Worm (Caenorhabditis elegans) whole organism, young adult: ENCODE results near the gene M02A10.1.

Experiments
- B0035.1 ChIP-seq: sonication (generic microtip); optimal IDR thresholded peaks from 2 replicates; lab custom pipeline; 2016; ENCODE audit warnings: missing genetic modification characterization, mild to moderate bottlenecking, missing compliant biosample characterization, missing genotype, missing genetic modification reagents
- B0261.1 ChIP-seq: sonication (generic microtip); optimal IDR thresholded peaks from 2 replicates; lab custom pipeline; 2016; ENCODE audit warnings: mild to moderate bottlenecking, missing genetic modification characterization, moderate library complexity, missing compliant biosample characterization
- B0336.3 ChIP-seq: fragments of 200-800 bp; sonication (Bioruptor generic); IDR thresholded peaks from 2 replicates; pipeline ENCODE4 v1.3.6; 2022; ENCODE audit warnings: missing genetic modification characterization, missing compliant biosample characterization
- C06A6.2 ChIP-seq: fragments of 200-800 bp; sonication (Bioruptor generic); conservative IDR thresholded peaks from 2 replicates; pipeline ENCODE4 v1.3.6; 2022; ENCODE audit warnings: missing genetic modification characterization, missing compliant biosample characterization
- F33H1.4 ChIP-seq: fragments of 200-800 bp; sonication (Bioruptor generic); IDR thresholded peaks from 2 replicates; pipeline ENCODE4 v1.3.6; 2022; ENCODE audit warnings: missing genetic modification reagents, missing genetic modification characterization, missing compliant biosample characterization
- F49E8.2 ChIP-seq: sonication (generic microtip); optimal IDR thresholded peaks from 3 replicates; lab custom pipeline; 2017; ENCODE audit warnings: missing genetic modification characterization, mild to moderate bottlenecking, missing compliant biosample characterization, antibody characterized with exemption, moderate library complexity; ENCODE audit not compliant: insufficient read depth
- F57A8.1 ChIP-seq: fragments of 200-800 bp; sonication (Bioruptor generic); optimal IDR thresholded peaks from 2 replicates; lab custom pipeline; 2018; ENCODE audit warnings: mild to moderate bottlenecking, missing genetic modification characterization, moderate library complexity, missing compliant biosample characterization
- F57C9.4 ChIP-seq: sonication (generic microtip); optimal IDR thresholded peaks from 2 replicates; lab custom pipeline; 2017; ENCODE audit warnings: mild to moderate bottlenecking, missing genetic modification characterization, missing compliant biosample characterization
- K12H6.12 ChIP-seq: fragments of 200-800 bp; sonication (Bioruptor generic); optimal IDR thresholded peaks from 2 replicates; lab custom pipeline; 2018; ENCODE audit warnings: mild to moderate bottlenecking, missing genetic modification characterization, missing compliant biosample characterization
- T07F8.4 ChIP-seq: sonication (generic microtip); optimal IDR thresholded peaks from 2 replicates; lab custom pipeline; 2016; ENCODE audit warnings: mild to moderate bottlenecking, missing genetic modification characterization, moderate library complexity, missing compliant biosample characterization
- Y67H2A.10 ChIP-seq: fragments of 200-800 bp; sonication (Bioruptor generic); conservative IDR thresholded peaks from 2 replicates; pipeline ENCODE4 v1.3.6; 2022; ENCODE audit warnings: missing genetic modification reagents, missing genetic modification characterization, missing compliant biosample characterization
- ama-1 ChIP-seq, 3 experiments: fragments of 150-350 bp in 1 of 3; sonication (generic microtip) in 2 of 3; optimal IDR thresholded peaks; 2 replicates each; lab custom pipeline; 2014 to 2018; ENCODE audit warnings: missing biosample characterization in 2 of 3, missing genetic modification characterization in 2 of 3, missing genetic modification reagents in 2 of 3
- aptf-2 ChIP-seq: fragments of 200-800 bp; sonication (Bioruptor generic); conservative IDR thresholded peaks from 2 replicates; pipeline ENCODE4 v1.3.6; 2022; ENCODE audit warnings: missing genetic modification reagents, missing genetic modification characterization, missing compliant biosample characterization
- bed-1 ChIP-seq: fragments of 200-800 bp; sonication (Bioruptor generic); IDR thresholded peaks from 2 replicates; pipeline ENCODE4 v1.3.6; 2022; ENCODE audit warnings: missing genetic modification reagents, missing genetic modification characterization, missing compliant biosample characterization
- bed-2 ChIP-seq: fragments of 200-800 bp; sonication (Bioruptor generic); IDR thresholded peaks from 2 replicates; pipeline ENCODE4 v1.3.6; 2022; ENCODE audit warnings: missing genetic modification reagents, missing genetic modification characterization, missing compliant biosample characterization
- ccch-3 ChIP-seq: fragments of 200-800 bp; sonication (Bioruptor generic); optimal IDR thresholded peaks from 2 replicates; lab custom pipeline; 2018; ENCODE audit warnings: mild to moderate bottlenecking, missing genetic modification characterization, missing compliant biosample characterization
- ceh-27 ChIP-seq: fragments of 200-800 bp; sonication (Bioruptor generic); optimal IDR thresholded peaks from 2 replicates; lab custom pipeline; 2018; ENCODE audit warnings: mild to moderate bottlenecking, missing genetic modification characterization, moderate library complexity, missing compliant biosample characterization
- ceh-91 ChIP-seq: fragments of 200-800 bp; sonication (Bioruptor generic); IDR thresholded peaks from 2 replicates; pipeline ENCODE4 v1.3.6; 2022; ENCODE audit warnings: missing genetic modification reagents, missing genetic modification characterization, missing compliant biosample characterization
- efl-1 ChIP-seq: fragments of 150-350 bp; optimal IDR thresholded peaks from 2 replicates; lab custom pipeline; 2014; ENCODE audit warnings: missing biosample characterization, missing genetic modification reagents, missing genetic modification characterization
- egl-18 ChIP-seq: fragments of 200-800 bp; sonication (Bioruptor generic); IDR thresholded peaks from 2 replicates; pipeline ENCODE4 v1.3.6; 2022; ENCODE audit warnings: missing genetic modification reagents, missing genetic modification characterization, missing compliant biosample characterization
- egrh-3 ChIP-seq: fragments of 200-800 bp; sonication (Bioruptor generic); IDR thresholded peaks from 2 replicates; pipeline ENCODE4 v1.3.6; 2022; ENCODE audit warnings: missing genetic modification reagents, missing genetic modification characterization, missing compliant biosample characterization
- ekl-4 ChIP-seq: fragments of 200-800 bp; sonication (Bioruptor generic); IDR thresholded peaks from 2 replicates; pipeline ENCODE4 v1.3.6; 2022; ENCODE audit warnings: missing genetic modification reagents, missing genetic modification characterization, missing compliant biosample characterization
- ets-4 ChIP-seq: fragments of 200-800 bp; sonication (Bioruptor generic); optimal IDR thresholded peaks from 2 replicates; lab custom pipeline; 2018; ENCODE audit warnings: mild to moderate bottlenecking, missing genetic modification characterization, missing compliant biosample characterization
- hmg-1.2 ChIP-seq: fragments of 200-800 bp; sonication (Bioruptor generic); IDR thresholded peaks from 2 replicates; pipeline ENCODE4 v1.3.6; 2022; ENCODE audit warnings: missing genetic modification reagents, missing genetic modification characterization, missing compliant biosample characterization
- lin-26 ChIP-seq: fragments of 200-800 bp; sonication (Bioruptor generic); IDR thresholded peaks from 2 replicates; pipeline ENCODE4 v1.3.6; 2022; ENCODE audit warnings: missing genetic modification reagents, missing genetic modification characterization, missing compliant biosample characterization
- lin-35 ChIP-seq, 3 experiments: fragments of 150-350 bp in 2 of 3; sonication (generic microtip) in 1 of 3; optimal IDR thresholded peaks; 2 replicates each; lab custom pipeline; 2014 to 2018; ENCODE audit warnings: missing biosample characterization in 3 of 3, missing genetic modification characterization in 3 of 3, missing genetic modification reagents in 3 of 3
- lin-54 ChIP-seq: fragments of 200-800 bp; sonication (Bioruptor generic); optimal IDR thresholded peaks from 2 replicates; lab custom pipeline; 2018; ENCODE audit warnings: mild to moderate bottlenecking, missing genetic modification characterization, missing compliant biosample characterization
- lsl-1 ChIP-seq: fragments of 200-800 bp; sonication (Bioruptor generic); optimal IDR thresholded peaks from 2 replicates; lab custom pipeline; 2018; ENCODE audit warnings: mild to moderate bottlenecking, missing genetic modification characterization, moderate library complexity, missing compliant biosample characterization
- lsy-27 ChIP-seq: sonication (generic microtip); optimal IDR thresholded peaks from 2 replicates; lab custom pipeline; 2017; ENCODE audit warnings: missing genetic modification characterization, mild to moderate bottlenecking, missing compliant biosample characterization, antibody characterized with exemption, missing genotype, borderline replicate concordance; ENCODE audit not compliant: insufficient read depth
- mel-28 ChIP-seq: sonication (generic microtip); optimal IDR thresholded peaks from 2 replicates; lab custom pipeline; 2016; ENCODE audit warnings: borderline replicate concordance, mild to moderate bottlenecking, missing genetic modification characterization, missing compliant biosample characterization
- nfya-2 ChIP-seq: fragments of 200-800 bp; sonication (Bioruptor generic); IDR thresholded peaks from 2 replicates; pipeline ENCODE4 v1.3.6; 2022; ENCODE audit warnings: missing genetic modification reagents, missing genetic modification characterization, missing compliant biosample characterization
- nfyb-1 ChIP-seq: fragments of 200-800 bp; sonication (Bioruptor generic); IDR thresholded peaks from 2 replicates; pipeline ENCODE4 v1.3.6; 2022; ENCODE audit warnings: missing genetic modification reagents, missing genetic modification characterization, missing compliant biosample characterization
- nhr-27 ChIP-seq: fragments of 200-800 bp; sonication (Bioruptor generic); optimal IDR thresholded peaks from 2 replicates; lab custom pipeline; 2018; ENCODE audit warnings: mild to moderate bottlenecking, missing genetic modification characterization, moderate library complexity, missing compliant biosample characterization
- nhr-90 ChIP-seq: sonication (generic microtip); optimal IDR thresholded peaks from 2 replicates; lab custom pipeline; 2016; ENCODE audit warnings: missing genotype, mild to moderate bottlenecking, missing genetic modification characterization, missing compliant biosample characterization
- pbrm-1 ChIP-seq: fragments of 200-800 bp; sonication (Bioruptor generic); IDR thresholded peaks from 2 replicates; pipeline ENCODE4 v1.3.6; 2022; ENCODE audit warnings: missing genetic modification reagents, missing genetic modification characterization, missing compliant biosample characterization
- repo-1 ChIP-seq: sonication (generic microtip); optimal IDR thresholded peaks from 2 replicates; lab custom pipeline; 2017; ENCODE audit warnings: mild to moderate bottlenecking, missing genetic modification characterization, missing compliant biosample characterization
- sdz-38 ChIP-seq: sonication (generic microtip); optimal IDR thresholded peaks from 2 replicates; lab custom pipeline; 2016; ENCODE audit warnings: missing genotype, missing genetic modification characterization, missing compliant biosample characterization
- sea-2 ChIP-seq: fragments of 200-800 bp; sonication (Bioruptor generic); IDR thresholded peaks from 2 replicates; pipeline ENCODE4 v1.3.6; 2022; ENCODE audit warnings: missing genetic modification characterization, missing compliant biosample characterization
- somi-1 ChIP-seq: fragments of 200-800 bp; sonication (Bioruptor generic); optimal IDR thresholded peaks from 2 replicates; lab custom pipeline; 2018; ENCODE audit warnings: mild to moderate bottlenecking, missing genetic modification characterization, missing compliant biosample characterization
- tbp1 ChIP-seq: fragments of 200-800 bp; sonication (Bioruptor generic); optimal IDR thresholded peaks from 2 replicates; lab custom pipeline; 2018; ENCODE audit warnings: mild to moderate bottlenecking, missing genetic modification characterization, missing compliant biosample characterization
- tlf-1 ChIP-seq: fragments of 200-800 bp; sonication (Bioruptor generic); optimal IDR thresholded peaks from 2 replicates; lab custom pipeline; 2018; ENCODE audit warnings: mild to moderate bottlenecking, missing genetic modification characterization, missing compliant biosample characterization
- unc-130 ChIP-seq: sonication (generic microtip); optimal IDR thresholded peaks from 2 replicates; lab custom pipeline; 2016; ENCODE audit warnings: missing genetic modification reagents, missing genetic modification characterization, missing compliant biosample characterization
- ztf-22 ChIP-seq: fragments of 200-800 bp; sonication (Bioruptor generic); optimal IDR thresholded peaks from 2 replicates; lab custom pipeline; 2018; ENCODE audit warnings: mild to moderate bottlenecking, missing genetic modification characterization, moderate library complexity, missing compliant biosample characterization
- ztf-3 ChIP-seq: fragments of 200-800 bp; sonication (Bioruptor generic); optimal IDR thresholded peaks from 2 replicates; lab custom pipeline; 2018; ENCODE audit warnings: mild to moderate bottlenecking, missing genetic modification characterization, missing compliant biosample characterization

M02A10.1 gene

DNA sequence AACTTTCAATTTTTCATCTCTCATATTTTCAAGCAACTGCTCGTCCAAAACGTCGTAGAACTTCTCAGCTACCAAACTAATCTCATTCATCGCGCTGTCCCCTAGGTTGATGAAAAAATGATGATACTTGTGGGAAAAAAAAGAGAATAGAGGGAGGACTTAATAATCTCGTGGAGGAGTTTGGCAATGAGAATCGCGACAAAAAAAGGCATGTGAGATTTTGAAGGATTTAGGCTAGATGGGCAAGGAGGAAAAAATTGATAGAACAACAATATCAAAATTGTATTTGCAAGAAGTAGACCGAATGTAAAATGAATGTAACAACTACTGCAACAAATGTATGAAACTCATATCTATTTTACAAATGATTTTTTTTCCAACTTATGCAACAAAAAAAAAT lies 23.9 kb upstream of the M02A10.1 start, which contains the start of gene Y9C12A.1:
Y9C12A.1 (minus strand) TSS at position 101 of the 400 bp plus-strand sequence.
- no peak for TF ChIP-seq bed-2 (GFP tag; lab: Robert Waterston, UW)
- TF ChIP-seq lin-35 (GFP tag; optimal IDR thresholded peaks at IDR 0.05; lab: Kevin White, UChicago), result no peak
- TF ChIP-seq egl-18, result no peak
- no peak for TF ChIP-seq B0336.3
- no peak for TF ChIP-seq B0035.1 (tag; lab: Kevin White, UChicago)
- no peak for TF ChIP-seq nhr-27 (tag; lab: Kevin White, UChicago)
- TF ChIP-seq efl-1 (GFP tag; lab: Kevin White, UChicago), result no peak
- TF ChIP-seq lin-54 (GFP tag; lab: Kevin White, UChicago), result no peak
- TF ChIP-seq bed-1 (GFP tag; lab: Robert Waterston, UW), result no peak
- no peak for TF ChIP-seq ekl-4 (GFP tag; lab: Robert Waterston, UW)
- TF ChIP-seq F49E8.2 (tag; lab: Kevin White, UChicago), result no peak
- no peak for TF ChIP-seq tbp1 (GFP tag; lab: Kevin White, UChicago)
- no peak for TF ChIP-seq ztf-22 (GFP tag; lab: Kevin White, UChicago)
- no peak for TF ChIP-seq repo-1
- TF ChIP-seq lsy-27, result no peak

DNA sequence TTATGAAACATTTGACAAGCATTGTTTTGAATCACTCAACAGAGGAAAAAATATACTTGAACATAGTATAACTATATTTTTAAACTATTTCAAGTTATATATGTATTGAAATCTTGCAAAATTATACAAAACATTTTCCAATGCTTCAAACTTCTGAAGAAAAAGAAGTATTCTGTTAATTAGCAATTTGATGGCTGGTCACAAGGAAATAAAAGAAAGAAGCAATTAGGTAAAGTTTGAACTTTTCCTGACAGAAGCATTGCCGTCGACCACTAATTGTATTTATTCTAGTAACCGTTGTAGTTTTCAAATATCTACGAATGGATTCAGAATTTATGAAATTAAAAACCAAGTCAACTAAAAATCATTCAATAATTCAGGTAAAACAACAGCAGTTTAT lies 18.0 kb upstream of the M02A10.1 start:
- TF ChIP-seq hmg-1.2 (GFP tag; lab: Robert Waterston, UW) (no peak), F57C9.4 (tag; lab: Kevin White, UChicago) (no peak), F57A8.1 (GFP tag; lab: Kevin White, UChicago) (no peak), ztf-3 (GFP tag; lab: Kevin White, UChicago) (no peak), ets-4 (GFP tag; lab: Kevin White, UChicago) (no peak), tlf-1 (GFP tag; lab: Kevin White, UChicago) (no peak), F33H1.4 (GFP tag; lab: Robert Waterston, UW) (no peak), tbp1 (GFP tag; lab: Kevin White, UChicago) (no peak), egl-18 (no peak)
- TF ChIP-seq, all 124 proteins: peak for 0

DNA sequence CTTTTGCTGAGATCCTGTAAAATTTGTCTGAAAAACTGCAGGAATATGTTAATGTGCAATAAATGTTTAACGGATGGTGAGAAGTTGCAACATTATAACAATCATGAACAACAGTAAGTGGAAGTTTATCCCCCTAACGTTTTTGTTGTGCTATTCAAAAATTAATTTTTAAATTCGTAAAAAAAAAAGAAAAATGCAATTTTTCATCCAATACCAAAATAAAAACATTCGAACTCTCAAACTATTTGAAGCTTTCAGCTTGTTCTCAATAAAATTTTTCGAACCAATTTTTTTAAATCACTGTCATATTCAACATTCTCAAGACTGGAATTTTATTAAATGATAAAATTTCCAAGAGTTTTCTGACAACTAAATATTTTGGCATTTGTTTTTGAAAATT lies 15.0 kb upstream of the M02A10.1 start, which contains the start of gene ncam-1:
ncam-1 (plus strand) TSS at position 301 of the 400 bp plus-strand sequence.
- no peak for TF ChIP-seq lin-26 (GFP tag; lab: Robert Waterston, UW)
- no peak for TF ChIP-seq efl-1 (GFP tag; lab: Kevin White, UChicago)
- TF ChIP-seq aptf-2 (GFP tag; lab: Robert Waterston, UW), result no peak
- TF ChIP-seq T07F8.4 (tag; lab: Kevin White, UChicago), result no peak
- no peak for TF ChIP-seq egrh-3 (GFP tag; lab: Robert Waterston, UW)
- no peak for TF ChIP-seq B0261.1
- no peak for TF ChIP-seq somi-1 (GFP tag; lab: Kevin White, UChicago)
- no peak for TF ChIP-seq nfyb-1
- no peak for TF ChIP-seq lsl-1
- TF ChIP-seq ceh-27, result no peak
- TF ChIP-seq lsy-27, result no peak
- no peak for TF ChIP-seq mel-28 (tag; lab: Kevin White, UChicago)

DNA sequence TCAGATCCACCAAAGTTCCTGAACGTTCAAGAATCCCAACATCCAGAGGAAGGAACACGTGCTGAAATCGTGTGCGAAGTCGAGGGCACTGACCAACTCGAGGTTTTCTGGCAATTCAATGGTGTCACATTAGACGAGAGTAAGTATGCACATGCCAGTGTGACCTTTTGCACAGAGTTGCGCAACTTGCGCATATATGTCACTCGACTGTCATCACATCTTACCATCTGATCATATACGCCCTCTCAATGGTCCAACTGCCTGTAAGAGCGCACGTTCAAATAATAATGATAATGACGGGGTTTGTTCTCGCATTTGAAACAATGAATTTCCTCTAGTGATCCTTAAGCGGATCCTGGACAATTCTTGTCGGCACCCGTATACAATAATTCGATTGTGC lies 10.3 kb upstream of the M02A10.1 start:
- TF ChIP-seq nhr-90 (tag; lab: Kevin White, UChicago) (no peak), nfya-2 (GFP tag; lab: Robert Waterston, UW) (no peak), ama-1 (optimal IDR thresholded peaks at IDR 0.05; lab: Kevin White, UChicago) (no peak), ama-1 (GFP tag; optimal IDR thresholded peaks at IDR 0.05; lab: Kevin White, UChicago) (no peak), B0035.1 (tag; lab: Kevin White, UChicago) (no peak), hmg-1.2 (GFP tag; lab: Robert Waterston, UW) (no peak), F49E8.2 (tag; lab: Kevin White, UChicago) (no peak), C06A6.2 (GFP tag; lab: Robert Waterston, UW) (no peak), K12H6.12 (tag; lab: Kevin White, UChicago) (no peak), ztf-22 (GFP tag; lab: Kevin White, UChicago) (no peak), ccch-3 (no peak), sdz-38 (tag; lab: Kevin White, UChicago) (no peak), bed-1 (GFP tag; lab: Robert Waterston, UW) (no peak), nhr-27 (tag; lab: Kevin White, UChicago) (no peak), sea-2 (GFP tag; lab: Robert Waterston, UW) (no peak), unc-130 (GFP tag; lab: Kevin White, UChicago) (no peak), pbrm-1 (GFP tag; lab: Robert Waterston, UW) (no peak), ceh-91 (no peak), Y67H2A.10 (GFP tag; lab: Robert Waterston, UW) (no peak)
